Worm (Caenorhabditis elegans): ENCODE data around the gene Y48A5A.1.

- TF ChIP-seq tbx-2 (tag; optimal IDR thresholded peaks at IDR 0.05) (no peak), ama-1 (optimal IDR thresholded peaks at IDR 0.05) (no peak), fkh-10 (GFP tag; optimal IDR thresholded peaks at IDR 0.05) (no peak), pha-4 (tag; optimal IDR thresholded peaks at IDR 0.05) (no peak), ZK546.5 (tag; optimal IDR thresholded peaks at IDR 0.05) (no peak), mdl-1 (tag; optimal IDR thresholded peaks at IDR 0.05) (no peak), skn-1 (tag; optimal IDR thresholded peaks at IDR 0.05) (no peak), ceh-82 (tag; optimal IDR thresholded peaks at IDR 0.05) (no peak), nhr-237 (tag; optimal IDR thresholded peaks at IDR 0.05) (no peak), fos-1 (tag; optimal IDR thresholded peaks at IDR 0.05) (no peak), nhr-77 (tag; optimal IDR thresholded peaks at IDR 0.05) (no peak), ztf-11 (tag; optimal IDR thresholded peaks at IDR 0.05) (no peak), nhr-12 (tag; optimal IDR thresholded peaks at IDR 0.05) (no peak), lin-39 (tag; optimal IDR thresholded peaks at IDR 0.05) (no peak)
These were observed 1.2 kb upstream of the Y48A5A.1 start for ce11 chrIV:1964057-1964456.

Data from whole organism, L3 larva.